Worm (Caenorhabditis elegans) whole organism, early embryonic: Measurements from ENCODE around the gene C54F6.19.
"Not testable (repeated sequence)": the region's sequence is repeated elsewhere in the genome, so short reads cannot be mapped to it uniquely, and the experiment has no call there.

Experiments used
- B0310.2 ChIP-seq: sonication (generic microtip); optimal IDR thresholded peaks from 2 replicates; lab custom pipeline; 2016; ENCODE audit warnings: mild to moderate bottlenecking, missing genetic modification characterization, missing compliant biosample characterization
- F13C5.2 ChIP-seq: sonication (generic microtip); optimal IDR thresholded peaks from 2 replicates; lab custom pipeline; 2017; ENCODE audit warnings: mild to moderate bottlenecking, missing genetic modification characterization, inconsistent platforms, missing compliant biosample characterization
- ama-1 ChIP-seq: fragments of 150-350 bp; optimal IDR thresholded peaks from 2 replicates; lab custom pipeline; 2014
- flt-1 ChIP-seq: fragments of 200-800 bp; sonication (Bioruptor generic); IDR thresholded peaks from 2 replicates; pipeline ENCODE4 v1.3.6; 2022; ENCODE audit warnings: missing genetic modification characterization, missing compliant biosample characterization
- hnd-1 ChIP-seq: sonication (generic microtip); optimal IDR thresholded peaks from 2 replicates; lab custom pipeline; 2016; ENCODE audit warnings: missing genetic modification characterization, missing compliant biosample characterization
- pes-1 ChIP-seq: fragments of 200-800 bp; sonication (Bioruptor generic); IDR thresholded peaks from 2 replicates; pipeline ENCODE4 v1.3.6; 2022; ENCODE audit warnings: missing genetic modification reagents, missing genetic modification characterization, missing compliant biosample characterization
- scrt-1 ChIP-seq: fragments of 200-800 bp; sonication (Bioruptor generic); IDR thresholded peaks from 2 replicates; pipeline ENCODE4 v1.3.6; 2022; ENCODE audit warnings: missing genetic modification characterization, missing compliant biosample characterization
- tbx-11 ChIP-seq: fragments of 200-800 bp; sonication (Bioruptor generic); IDR thresholded peaks from 2 replicates; pipeline ENCODE4 v1.3.6; 2022; ENCODE audit warnings: missing genetic modification characterization, missing compliant biosample characterization
- tra-4 ChIP-seq: sonication (generic microtip); optimal IDR thresholded peaks from 2 replicates; lab custom pipeline; 2017; ENCODE audit warnings: missing genetic modification characterization, missing compliant biosample characterization

- TF ChIP-seq B0310.2 (tag; lab: Kevin White, UChicago); F13C5.2 (tag; lab: Kevin White, UChicago); hnd-1; scrt-1 (GFP tag; lab: Robert Waterston, UW); tbx-11 (GFP tag; lab: Robert Waterston, UW); tra-4 (tag; lab: Kevin White, UChicago); pes-1 (GFP tag; lab: Robert Waterston, UW); ama-1 (lab: Kevin White, UChicago); flt-1: not testable (repeated sequence)
These were observed 33.8 kb upstream of the C54F6.19 start, which contains the start of gene nhr-171 for ce11 chrV:7511465-7511864.
